Worm (Caenorhabditis elegans): ENCODE measurements around the gene str-85.

- TF ChIP-seq ceh-22 (tag; optimal IDR thresholded peaks at IDR 0.05): no peak
- no peak for TF ChIP-seq nhr-11 (tag; optimal IDR thresholded peaks at IDR 0.05)
- no peak for TF ChIP-seq pag-3 (tag; optimal IDR thresholded peaks at IDR 0.05; ENCODE audit: borderline replicate concordance)
- TF ChIP-seq ahr-1 (tag; optimal IDR thresholded peaks at IDR 0.05): no peak
- no peak for TF ChIP-seq ceh-45 (GFP tag; IDR thresholded peaks at IDR 0.05)
- no peak for TF ChIP-seq sox-4 (tag; optimal IDR thresholded peaks at IDR 0.05)
- TF ChIP-seq hlh-8 (tag; optimal IDR thresholded peaks at IDR 0.05): no peak
- no peak for TF ChIP-seq ceh-9 (tag; optimal IDR thresholded peaks at IDR 0.05)
- no peak for TF ChIP-seq K02D7.2 (tag; optimal IDR thresholded peaks at IDR 0.05)
- no peak for TF ChIP-seq lin-11 (tag; optimal IDR thresholded peaks at IDR 0.05)
- TF ChIP-seq elt-2 (tag; optimal IDR thresholded peaks at IDR 0.05): no peak
- no peak for TF ChIP-seq pqm-1 (tag; optimal IDR thresholded peaks at IDR 0.05)
These were observed 2.0 kb downstream of the str-85 start, which contains the start of gene str-86 for ce11 chrV:8983604-8984003.

Data from whole organism, late embryonic.